Fruit fly (Drosophila melanogaster): ENCODE data around the gene CG43347.
A peak's percentile ranks its signal among the peaks of the same experiment; 100 is the strongest.
"Not testable (repeated sequence)": the region's sequence is repeated elsewhere in the genome, so short reads cannot be mapped to it uniquely, and the experiment has no call there.

Gene CG43347

DNA sequence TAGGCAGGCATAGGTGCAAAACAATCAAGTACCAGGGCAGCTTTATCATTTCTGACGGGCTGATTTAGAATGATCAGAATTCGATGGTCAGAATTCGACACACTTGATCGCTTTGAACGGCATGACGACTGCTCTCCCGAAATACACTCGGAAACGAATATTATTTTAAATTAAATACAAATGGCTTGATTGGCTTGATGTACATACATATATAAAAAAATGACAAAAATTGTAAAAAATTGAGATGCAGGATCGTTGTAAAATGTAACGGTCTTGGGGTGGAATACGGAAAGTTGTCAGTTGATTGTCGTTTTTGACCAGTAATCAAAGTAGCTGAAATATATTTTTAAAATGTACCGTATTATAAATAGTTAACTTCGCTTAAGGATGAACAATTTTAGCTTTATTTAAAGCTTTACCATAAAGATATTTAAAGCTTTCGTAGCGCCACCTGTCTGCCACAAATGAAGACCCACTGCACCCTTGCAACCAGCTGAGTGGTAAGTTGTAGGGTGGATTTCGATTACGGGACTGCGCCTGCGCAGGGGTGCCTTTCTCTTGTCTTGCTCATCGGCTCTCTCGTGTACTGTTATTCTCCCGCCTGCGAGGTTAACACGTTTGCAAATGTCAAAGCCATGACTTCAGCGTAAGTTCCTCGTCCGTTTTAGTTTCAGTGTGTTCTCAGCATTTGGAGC, 7.2 kb upstream of the CG43347 start, which contains the start of the genes CG9806 and X11Lbeta:
CG9806 (minus strand) TSS at position 51 of the 695 bp plus-strand sequence.
X11Lbeta (plus strand) TSS at position 676 of the 695 bp plus-strand sequence.
- TF ChIP-seq kay (GFP tag; ENCODE audit: borderline replicate concordance) (no peak), CG7101 (tag; optimal IDR thresholded peaks at IDR 0.05) (no peak), CG11617 (GFP tag; optimal IDR thresholded peaks at IDR 0.05) (no peak), CG1620 (GFP tag; optimal IDR thresholded peaks at IDR 0.05) (no peak), tj (GFP tag; optimal IDR thresholded peaks at IDR 0.05) (no peak), cnc (optimal IDR thresholded peaks at IDR 0.05) (no peak), CG5204 (GFP tag; optimal IDR thresholded peaks at IDR 0.05) (no peak), bab1 (GFP tag; optimal IDR thresholded peaks at IDR 0.05) (no peak), CG7045 (GFP tag; optimal IDR thresholded peaks at IDR 0.05) (no peak), Clk (GFP tag; optimal IDR thresholded peaks at IDR 0.05) (no peak)

DNA sequence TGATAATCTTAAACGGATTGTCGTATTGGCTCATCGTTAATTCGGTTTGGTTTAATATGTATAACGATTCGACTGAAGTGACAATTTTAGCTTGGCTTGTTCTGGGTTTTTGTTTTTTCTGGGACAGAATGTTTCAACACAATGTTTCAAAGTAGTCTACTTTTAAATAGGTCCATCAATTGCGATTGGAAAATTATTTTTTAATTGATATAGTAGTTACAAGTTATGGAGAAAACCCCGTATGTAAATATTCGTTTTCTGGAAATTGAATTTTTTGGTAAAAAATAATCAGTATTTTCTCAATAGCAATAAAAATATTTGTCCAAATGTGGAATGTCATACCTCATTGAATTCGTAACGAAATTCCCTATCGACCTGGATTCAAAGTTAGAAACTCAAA, 3.1 kb upstream of the CG43347 start, which contains the start of gene Rab9Db:
Rab9Db (minus strand) TSS at position 101 of the 400 bp plus-strand sequence.
- not testable (repeated sequence) for TF ChIP-seq cic, Clk, bab1 (GFP tag; optimal IDR thresholded peaks at IDR 0.05)

DNA sequence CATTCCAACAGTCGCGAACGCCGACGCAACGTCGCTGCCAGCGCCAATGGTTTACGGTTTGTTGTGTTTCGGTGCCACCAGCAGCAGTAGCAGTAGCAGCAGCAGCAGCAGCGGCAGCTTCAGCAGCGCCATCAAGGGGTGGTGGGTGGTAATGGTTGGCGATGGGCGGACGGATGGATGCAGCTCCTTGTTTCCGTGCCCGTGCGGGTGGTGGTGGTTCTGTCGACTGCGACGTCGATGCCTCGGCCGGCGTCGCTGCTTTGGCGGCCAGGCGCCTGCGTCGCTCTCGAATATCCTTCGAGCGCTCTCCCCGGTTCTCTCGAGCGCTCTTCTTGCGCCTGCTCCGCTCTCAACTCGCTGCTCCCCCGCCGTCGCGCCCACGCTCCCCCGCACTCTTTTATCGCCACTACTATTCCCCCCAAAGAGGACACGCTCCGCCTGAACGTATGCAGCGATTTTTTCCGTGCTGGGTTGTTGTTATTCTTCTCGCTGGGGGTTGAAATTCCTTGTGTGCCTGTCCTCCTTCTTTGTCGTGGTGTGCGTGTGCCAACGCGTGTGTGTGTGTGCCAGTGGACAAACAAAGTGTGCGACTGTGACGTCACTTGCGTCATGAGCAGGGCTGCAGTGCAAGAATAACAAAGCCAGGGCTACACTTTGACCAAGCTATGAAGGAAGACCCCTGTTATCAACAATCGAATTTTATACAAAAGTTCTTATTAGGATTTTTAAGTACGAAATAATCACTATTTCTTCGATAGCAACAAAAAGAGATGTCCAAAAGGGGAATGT, 1.4 kb upstream of the CG43347 start:
- TF ChIP-seq kay (GFP tag; ENCODE audit: borderline replicate concordance): no peak
- TF ChIP-seq Clk (GFP tag; optimal IDR thresholded peaks at IDR 0.05): no peak

DNA sequence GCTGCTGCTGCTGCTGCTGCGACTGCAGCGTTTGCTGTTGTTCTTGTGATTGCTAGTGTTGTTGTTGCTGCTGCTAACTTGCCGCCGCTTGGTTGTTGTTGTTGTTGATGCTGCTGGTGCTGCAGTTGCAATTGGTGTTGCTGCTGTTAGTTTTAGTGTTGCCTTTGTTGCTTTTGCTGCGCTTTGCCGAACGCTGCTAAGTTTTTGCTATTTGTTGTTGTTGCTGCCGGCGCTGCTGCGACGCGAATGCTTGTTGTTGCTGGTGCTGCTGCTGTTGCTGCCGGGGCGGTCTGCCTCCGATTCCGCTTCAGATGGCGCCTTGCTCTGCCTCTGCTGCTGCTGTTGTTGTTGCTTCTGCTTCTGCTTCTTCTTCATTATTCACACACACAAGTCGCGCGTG, 1.5 kb downstream of the CG43347 start:
- TF ChIP-seq ovo (GFP tag; optimal IDR thresholded peaks at IDR 0.05): no peak
- no peak for TF ChIP-seq bab1 (GFP tag; optimal IDR thresholded peaks at IDR 0.05)
- no peak for TF ChIP-seq Hr96 (GFP tag; optimal IDR thresholded peaks at IDR 0.05)
- no peak for TF ChIP-seq cic (GFP tag; optimal IDR thresholded peaks at IDR 0.05)
- no peak for TF ChIP-seq CG33017 (tag; optimal IDR thresholded peaks at IDR 0.05)
- no peak for TF ChIP-seq CG7101 (tag; optimal IDR thresholded peaks at IDR 0.05)
- TF ChIP-seq CG1620 (GFP tag; optimal IDR thresholded peaks at IDR 0.05): no peak
- TF ChIP-seq CG14711 (tag; optimal IDR thresholded peaks at IDR 0.05): no peak
- TF ChIP-seq Mnt (GFP tag; optimal IDR thresholded peaks at IDR 0.05): no peak
- no peak for TF ChIP-seq CG11617 (GFP tag; optimal IDR thresholded peaks at IDR 0.05)
- TF ChIP-seq CG5204 (GFP tag; optimal IDR thresholded peaks at IDR 0.05): no peak
- no peak for TF ChIP-seq tj (GFP tag; optimal IDR thresholded peaks at IDR 0.05)
- no peak for TF ChIP-seq CG7045 (GFP tag; optimal IDR thresholded peaks at IDR 0.05)
- TF ChIP-seq pad (GFP tag; optimal IDR thresholded peaks at IDR 0.05): no peak
- no peak for TF ChIP-seq toe (GFP tag; optimal IDR thresholded peaks at IDR 0.05)
- no peak for TF ChIP-seq cnc (optimal IDR thresholded peaks at IDR 0.05)
- no peak for TF ChIP-seq Clk (GFP tag; optimal IDR thresholded peaks at IDR 0.05)
- TF ChIP-seq Crg-1 (GFP tag; optimal IDR thresholded peaks at IDR 0.05): no peak

DNA sequence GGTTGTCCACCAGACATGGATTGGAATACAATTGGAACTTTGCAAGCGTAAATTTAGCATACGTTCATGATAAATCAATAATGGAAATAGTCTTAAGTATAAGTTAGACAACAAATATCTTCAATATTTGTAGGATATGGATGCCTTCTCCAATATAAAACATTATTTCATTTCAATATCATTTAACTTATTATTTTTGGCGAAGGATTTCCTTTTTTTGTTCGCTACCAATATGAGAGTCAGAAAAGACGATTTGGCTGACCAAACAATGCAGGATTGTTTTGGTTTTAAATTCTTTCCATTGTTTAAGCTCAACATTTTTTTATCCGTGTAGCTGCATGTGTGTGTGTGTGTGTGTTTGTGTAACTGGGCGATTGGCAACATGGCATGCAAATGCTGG, 4.8 kb downstream of the CG43347 start:
- TF ChIP-seq CG5204 (GFP tag; optimal IDR thresholded peaks at IDR 0.05): peak; percentile 57
- TF ChIP-seq CG7045 (GFP tag; optimal IDR thresholded peaks at IDR 0.05): peak; percentile 22
- TF ChIP-seq toe (GFP tag; optimal IDR thresholded peaks at IDR 0.05): peak; percentile 0
- TF ChIP-seq Hr96 (GFP tag; optimal IDR thresholded peaks at IDR 0.05): no peak
- TF ChIP-seq CG1620 (GFP tag; optimal IDR thresholded peaks at IDR 0.05): no peak
- TF ChIP-seq bab1 (GFP tag; optimal IDR thresholded peaks at IDR 0.05): no peak

DNA sequence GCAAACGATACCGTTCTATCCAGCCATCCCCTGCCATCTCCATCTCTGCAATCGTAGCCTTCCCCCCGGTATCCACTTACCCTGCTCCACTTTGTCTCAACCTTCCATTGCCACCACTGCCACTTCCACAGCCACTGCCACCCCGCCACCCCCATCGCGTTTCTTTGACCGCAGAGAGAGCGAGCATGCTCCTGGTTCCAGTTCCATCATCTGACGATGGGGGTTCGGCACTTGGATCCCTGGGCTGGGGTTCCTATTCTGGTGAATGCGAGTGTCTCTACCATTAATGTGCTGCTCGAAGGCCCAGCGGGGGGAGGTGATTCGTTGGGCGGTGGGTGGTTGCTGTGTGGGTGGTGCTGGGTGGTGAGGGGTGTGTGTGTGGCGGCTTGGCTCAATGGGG, 6.4 kb downstream of the CG43347 start:
- TF ChIP-seq CG14711 (tag; optimal IDR thresholded peaks at IDR 0.05) (no peak), toe (GFP tag; optimal IDR thresholded peaks at IDR 0.05) (no peak), ovo (GFP tag; optimal IDR thresholded peaks at IDR 0.05) (no peak), CG1620 (GFP tag; optimal IDR thresholded peaks at IDR 0.05) (no peak), cic (GFP tag; optimal IDR thresholded peaks at IDR 0.05) (no peak), Mnt (GFP tag; optimal IDR thresholded peaks at IDR 0.05) (no peak), Crg-1 (GFP tag; optimal IDR thresholded peaks at IDR 0.05) (no peak), Clk (GFP tag; optimal IDR thresholded peaks at IDR 0.05) (no peak), CG7045 (GFP tag; optimal IDR thresholded peaks at IDR 0.05) (no peak), tj (GFP tag; optimal IDR thresholded peaks at IDR 0.05) (no peak), CG11617 (GFP tag; optimal IDR thresholded peaks at IDR 0.05) (no peak)

dm6 chrX:10607629-10608028, 12.4 kb downstream of the CG43347 start:
- TF ChIP-seq CG12768 (GFP tag; optimal IDR thresholded peaks at IDR 0.05): no peak
- TF ChIP-seq ovo (GFP tag; optimal IDR thresholded peaks at IDR 0.05): no peak
- TF ChIP-seq CG7045 (GFP tag; optimal IDR thresholded peaks at IDR 0.05): no peak
- no peak for TF ChIP-seq Crg-1 (GFP tag; optimal IDR thresholded peaks at IDR 0.05)
- no peak for TF ChIP-seq tj (GFP tag; optimal IDR thresholded peaks at IDR 0.05)
- no peak for TF ChIP-seq CG1620 (GFP tag; optimal IDR thresholded peaks at IDR 0.05)
- no peak for TF ChIP-seq cnc (optimal IDR thresholded peaks at IDR 0.05)
- no peak for TF ChIP-seq CG7101 (tag; optimal IDR thresholded peaks at IDR 0.05)
- TF ChIP-seq toe (GFP tag; optimal IDR thresholded peaks at IDR 0.05): no peak
- no peak for TF ChIP-seq bab1 (GFP tag; optimal IDR thresholded peaks at IDR 0.05)
- TF ChIP-seq pad (GFP tag; optimal IDR thresholded peaks at IDR 0.05): no peak
- TF ChIP-seq cic (GFP tag; optimal IDR thresholded peaks at IDR 0.05): no peak
- TF ChIP-seq Hr96 (GFP tag; optimal IDR thresholded peaks at IDR 0.05): no peak
- no peak for TF ChIP-seq Mnt (GFP tag; optimal IDR thresholded peaks at IDR 0.05)

All from whole organism, adult.